Fruit fly (Drosophila melanogaster): ENCODE measurements around the gene Prosalpha2.
A peak's percentile ranks its signal among the peaks of the same experiment; 100 is the strongest.

Prosalpha2 gene

dm6 chr3R:12439039-12439400, 7.9 kb downstream of the Prosalpha2 start, which contains the start of the genes CG17207 and CG46427:
TSS of gene CG17207 (minus strand) at chr3R:12439139.
TSS of gene CG46427 (minus strand) at chr3R:12439139.
- TF ChIP-seq CG12071 (GFP tag; optimal IDR thresholded peaks at IDR 0.05) (no peak), CG1647 (GFP tag; optimal IDR thresholded peaks at IDR 0.05) (no peak), gro (GFP tag; optimal IDR thresholded peaks at IDR 0.05) (no peak), ranshi (GFP tag; IDR thresholded peaks at IDR 0.05) (no peak), CG16813 (GFP tag; IDR thresholded peaks at IDR 0.05; ENCODE audit: partially characterized antibody) (no peak), CG14050 (GFP tag; IDR thresholded peaks at IDR 0.05) (no peak), Gsc (GFP tag; IDR thresholded peaks at IDR 0.05) (no peak), CG3065 (GFP tag; optimal IDR thresholded peaks at IDR 0.05) (no peak), knrl (GFP tag; IDR thresholded peaks at IDR 0.05; ENCODE audit: partially characterized antibody) (no peak), toy (GFP tag; IDR thresholded peaks at IDR 0.05) (no peak)

dm6 chr3R:12439401-12440143, 8.5 kb downstream of the Prosalpha2 start, which contains the start of gene Desat1:
TSS of gene Desat1 (plus strand) at chr3R:12439600.
- TF ChIP-seq Doc3 (GFP tag; IDR thresholded peaks at IDR 0.05; ENCODE audit: partially characterized antibody): peak; percentile 90
- no peak for TF ChIP-seq sisA (GFP tag; IDR thresholded peaks at IDR 0.05)
- no peak for TF ChIP-seq ewg (GFP tag; optimal IDR thresholded peaks at IDR 0.05)
- TF ChIP-seq knrl (GFP tag; IDR thresholded peaks at IDR 0.05; ENCODE audit: partially characterized antibody): peak; percentile 90
- TF ChIP-seq BEAF-32 (GFP tag; optimal IDR thresholded peaks at IDR 0.05): peak; percentile 88
- no peak for TF ChIP-seq fru (optimal IDR thresholded peaks at IDR 0.05)
- TF ChIP-seq CG15011 (GFP tag; optimal IDR thresholded peaks at IDR 0.05): no peak
- TF ChIP-seq pzg (GFP tag; optimal IDR thresholded peaks at IDR 0.05): peak; percentile 63
- peak; percentile 89; the same call in 3 of the 4 replicates for TF ChIP-seq chinmo (GFP tag; IDR thresholded peaks at IDR 0.05; ENCODE audit: partially characterized antibody)
- TF ChIP-seq tgo (GFP tag; IDR thresholded peaks at IDR 0.05): no peak
- peak; percentile 4 for TF ChIP-seq NC2β (GFP tag; optimal IDR thresholded peaks at IDR 0.05)
- peak; percentile 31 for TF ChIP-seq CG10543 (GFP tag; optimal IDR thresholded peaks at IDR 0.05)
- TF ChIP-seq Gsc (GFP tag; IDR thresholded peaks at IDR 0.05): no peak
- TF ChIP-seq CG6254 (GFP tag; optimal IDR thresholded peaks at IDR 0.05): no peak
- TF ChIP-seq bbx (GFP tag; IDR thresholded peaks at IDR 0.05; ENCODE audit: partially characterized antibody): peak; percentile 96
- no peak for TF ChIP-seq CG13123 (GFP tag; optimal IDR thresholded peaks at IDR 0.05)
- peak; percentile 74 for TF ChIP-seq CG34376 (GFP tag; optimal IDR thresholded peaks at IDR 0.05)
- TF ChIP-seq Oaz (GFP tag; IDR thresholded peaks at IDR 0.05): no peak
- TF ChIP-seq bcd (GFP tag; optimal IDR thresholded peaks at IDR 0.05): no peak
- no peak for TF ChIP-seq CG12942 (GFP tag; optimal IDR thresholded peaks at IDR 0.05)
- no peak for TF ChIP-seq gsb-n (tag; optimal IDR thresholded peaks at IDR 0.05)
- TF ChIP-seq Sry-δ (GFP tag; optimal IDR thresholded peaks at IDR 0.05): peak; percentile 93
- TF ChIP-seq tll (GFP tag; optimal IDR thresholded peaks at IDR 0.05): no peak
- TF ChIP-seq Aef1 (GFP tag; IDR thresholded peaks at IDR 0.05): no peak
- TF ChIP-seq CG16813 (GFP tag; IDR thresholded peaks at IDR 0.05; ENCODE audit: partially characterized antibody): peak; percentile 90
- TF ChIP-seq CG10147 (GFP tag; optimal IDR thresholded peaks at IDR 0.05): no peak
- peak; percentile 93 for TF ChIP-seq Dll (GFP tag; IDR thresholded peaks at IDR 0.05; ENCODE audit: partially characterized antibody)
- TF ChIP-seq H15 (GFP tag; IDR thresholded peaks at IDR 0.05): no peak
- TF ChIP-seq Atf6 (GFP tag; IDR thresholded peaks at IDR 0.05): no peak
- no peak for TF ChIP-seq ro (GFP tag; IDR thresholded peaks at IDR 0.05)
- no peak for TF ChIP-seq Ets65A (GFP tag)
- TF ChIP-seq crol (GFP tag; IDR thresholded peaks at IDR 0.05): no peak
- no peak for TF ChIP-seq CG16815 (GFP tag; optimal IDR thresholded peaks at IDR 0.05)
- no peak for TF ChIP-seq CG9727 (GFP tag; optimal IDR thresholded peaks at IDR 0.05)
- TF ChIP-seq Ets97D (GFP tag; optimal IDR thresholded peaks at IDR 0.05): peak; percentile 51
- TF ChIP-seq sr (GFP tag; IDR thresholded peaks at IDR 0.05): no peak
- no peak for TF ChIP-seq ssp (GFP tag; IDR thresholded peaks at IDR 0.05)
- TF ChIP-seq btn (GFP tag; optimal IDR thresholded peaks at IDR 0.05): no peak
- TF ChIP-seq Myb (GFP tag; optimal IDR thresholded peaks at IDR 0.05): peak; percentile 85
- no peak for TF ChIP-seq br (optimal IDR thresholded peaks at IDR 0.05)
- peak; percentile 41 for TF ChIP-seq Abd-B (GFP tag; optimal IDR thresholded peaks at IDR 0.05)

Data from whole organism, embryonic.